Fruit fly (Drosophila melanogaster) whole organism, embryonic: ENCODE results near the gene Nrd1.

Experiments
- Bdp1 ChIP-seq: fragments of 200-800 bp; sonication (Bioruptor generic); optimal IDR thresholded peaks from 3 replicates; lab custom pipeline; 2016; ENCODE audit warnings: missing biosample characterization, missing genetic modification characterization
- CG10147 ChIP-seq: fragments of 200-800 bp; sonication (Bioruptor generic); optimal IDR thresholded peaks from 2 replicates; lab custom pipeline; 2019; ENCODE audit warnings: missing biosample characterization, mild to moderate bottlenecking, missing genetic modification characterization, moderate library complexity
- CG10462 ChIP-seq: fragments of 200-800 bp; sonication (Bioruptor generic); optimal IDR thresholded peaks from 2 replicates; lab custom pipeline; 2016; ENCODE audit warnings: missing biosample characterization, missing genetic modification characterization
- CG14710 ChIP-seq: fragments of 200-800 bp; sonication (Bioruptor generic); optimal IDR thresholded peaks from 3 replicates; lab custom pipeline; 2019; ENCODE audit warnings: missing biosample characterization, mild to moderate bottlenecking, missing genetic modification characterization, moderate library complexity
- CG14860 ChIP-seq: fragments of 200-800 bp; sonication (Bioruptor generic); IDR thresholded peaks from 3 replicates; pipeline ENCODE4 v1.3.6; 2022; ENCODE audit warnings: missing biosample characterization, missing genetic modification characterization; ENCODE audit not compliant: partially characterized antibody
- CG15514 ChIP-seq: fragments of 200-800 bp; sonication (Bioruptor generic); optimal IDR thresholded peaks from 3 replicates; lab custom pipeline; 2017; ENCODE audit warnings: missing biosample characterization, missing genetic modification characterization, mild to moderate bottlenecking, moderate library complexity, missing genetic modification reagents
- CG1603 ChIP-seq: fragments of 200-800 bp; sonication (Bioruptor generic); optimal IDR thresholded peaks from 2 replicates; lab custom pipeline; 2019; ENCODE audit warnings: missing biosample characterization, mild to moderate bottlenecking, missing genetic modification characterization, moderate library complexity
- CG16813 ChIP-seq: fragments of 200-800 bp; sonication (Bioruptor generic); IDR thresholded peaks from 3 replicates; pipeline ENCODE4 v1.3.6; 2022; ENCODE audit warnings: missing biosample characterization, missing genetic modification characterization; ENCODE audit not compliant: partially characterized antibody
- CG17568 ChIP-seq: fragments of 200-800 bp; sonication (Bioruptor generic); optimal IDR thresholded peaks from 2 replicates; lab custom pipeline; 2018; ENCODE audit warnings: missing biosample characterization, mild to moderate bottlenecking, missing genetic modification characterization, moderate library complexity
- CG17802 ChIP-seq: fragments of 200-800 bp; sonication (Bioruptor generic); optimal IDR thresholded peaks from 2 replicates; lab custom pipeline; 2018; ENCODE audit warnings: missing biosample characterization, mild to moderate bottlenecking, missing genetic modification characterization, moderate library complexity
- CG2712 ChIP-seq: fragments of 200-800 bp; optimal IDR thresholded peaks from 3 replicates; lab custom pipeline; 2019; ENCODE audit warnings: missing biosample characterization, mild to moderate bottlenecking, missing genetic modification characterization, moderate library complexity
- CG33557 ChIP-seq: fragments of 200-800 bp; sonication (Bioruptor generic); optimal IDR thresholded peaks from 2 replicates; lab custom pipeline; 2019; ENCODE audit warnings: missing biosample characterization, mild to moderate bottlenecking, missing genetic modification characterization, moderate library complexity
- CG4360 ChIP-seq: fragments of 200-800 bp; sonication (Bioruptor generic); IDR thresholded peaks from 2 replicates; pipeline ENCODE4 v1.3.6; 2022; ENCODE audit warnings: missing biosample characterization, missing genetic modification characterization
- CG4404 ChIP-seq: fragments of 200-800 bp; sonication (Bioruptor generic); IDR thresholded peaks from 2 replicates; pipeline ENCODE4 v1.3.6; 2022; ENCODE audit warnings: missing biosample characterization, missing genetic modification characterization
- CG4424 ChIP-seq: fragments of 200-800 bp; sonication (Bioruptor generic); optimal IDR thresholded peaks from 3 replicates; lab custom pipeline; 2016; ENCODE audit warnings: missing biosample characterization, missing genetic modification characterization
- CG6765 ChIP-seq: fragments of 200-800 bp; sonication (Bioruptor generic); optimal IDR thresholded peaks from 3 replicates; lab custom pipeline; 2017; ENCODE audit warnings: missing biosample characterization, mild to moderate bottlenecking, missing genetic modification characterization
- CG7357 ChIP-seq: fragments of 200-800 bp; sonication (Bioruptor generic); IDR thresholded peaks from 3 replicates; pipeline ENCODE4 v1.3.6; 2022; ENCODE audit warnings: missing biosample characterization, missing genetic modification characterization
- CG7987 ChIP-seq: fragments of 200-800 bp; sonication (Bioruptor generic); optimal IDR thresholded peaks from 2 replicates; lab custom pipeline; 2018; ENCODE audit warnings: missing biosample characterization, mild to moderate bottlenecking, missing genetic modification characterization, moderate library complexity
- CHES-1-like ChIP-seq: fragments of 200-800 bp; sonication (Bioruptor generic); optimal IDR thresholded peaks from 2 replicates; lab custom pipeline; 2016; ENCODE audit warnings: missing biosample characterization, missing genetic modification characterization
- Doc2 ChIP-seq: fragments of 200-800 bp; sonication (Bioruptor generic); IDR thresholded peaks from 2 replicates; pipeline ENCODE4 v1.3.6; 2022; ENCODE audit warnings: missing biosample characterization, missing genetic modification characterization
- Hey ChIP-seq: fragments of 200-800 bp; sonication (Bioruptor generic); optimal IDR thresholded peaks from 3 replicates; lab custom pipeline; 2018; ENCODE audit warnings: missing biosample characterization, mild to moderate bottlenecking, missing genetic modification characterization
- HmgD ChIP-seq: fragments of 200-800 bp; sonication (Bioruptor generic); optimal IDR thresholded peaks from 3 replicates; lab custom pipeline; 2016; ENCODE audit warnings: missing biosample characterization, missing genetic modification characterization
- Hr51 ChIP-seq, 2 experiments: fragments of 200-800 bp; sonication (Bioruptor generic); optimal IDR thresholded peaks; 2 replicates in 1 of 2; 3 replicates in 1 of 2; lab custom pipeline; 2016 to 2018; ENCODE audit warnings: missing biosample characterization in 2 of 2, missing genetic modification characterization in 2 of 2, mild to moderate bottlenecking in 1 of 2, moderate library complexity in 1 of 2
- Hr78 ChIP-seq, 2 experiments: fragments of 200-800 bp in 1 of 2; fragments of >200 bp in 1 of 2; sonication (Bioruptor generic) in 1 of 2; optimal IDR thresholded peaks; 2 replicates each; lab custom pipeline; 2017 to 2019; ENCODE audit warnings: missing biosample characterization in 2 of 2, missing genetic modification characterization in 2 of 2, mild to moderate bottlenecking in 1 of 2, moderate library complexity in 1 of 2
- Lhr ChIP-seq: fragments of 200-800 bp; sonication (Bioruptor generic); optimal IDR thresholded peaks from 3 replicates; lab custom pipeline; 2017; ENCODE audit warnings: mild to moderate bottlenecking, missing biosample characterization, missing genetic modification reagents, missing genetic modification characterization
- Med ChIP-seq: fragments of 200-800 bp; sonication (Bioruptor generic); peaks from one replicate; lab custom pipeline; 2016; ENCODE audit warnings: missing biosample characterization, missing genetic modification characterization, mild to moderate bottlenecking, inconsistent platforms, moderate library complexity
- Oli ChIP-seq: fragments of 200-800 bp; sonication (Bioruptor generic); optimal IDR thresholded peaks from 2 replicates; lab custom pipeline; 2018; ENCODE audit warnings: missing biosample characterization, mild to moderate bottlenecking, missing genetic modification characterization, moderate library complexity
- PHDP ChIP-seq: fragments of 200-800 bp; sonication (Bioruptor generic); optimal IDR thresholded peaks from 3 replicates; lab custom pipeline; 2018; ENCODE audit warnings: missing biosample characterization, mild to moderate bottlenecking, missing genetic modification characterization, moderate library complexity
- TFAM ChIP-seq: fragments of 200-800 bp; sonication (Bioruptor generic); optimal IDR thresholded peaks from 2 replicates; lab custom pipeline; 2017; ENCODE audit warnings: missing biosample characterization, missing genetic modification characterization, inconsistent platforms
- ac ChIP-seq: fragments of 200-800 bp; sonication (Bioruptor generic); optimal IDR thresholded peaks from 3 replicates; lab custom pipeline; 2017; ENCODE audit warnings: missing biosample characterization, mild to moderate bottlenecking, missing genetic modification characterization
- al ChIP-seq: fragments of 200-800 bp; sonication (Bioruptor generic); IDR thresholded peaks from 2 replicates; pipeline ENCODE4 v1.3.6; 2022; ENCODE audit warnings: missing biosample characterization, missing genetic modification characterization
- bab2 ChIP-seq: fragments of 200-800 bp; sonication (Bioruptor generic); optimal IDR thresholded peaks from 2 replicates; lab custom pipeline; 2016; ENCODE audit warnings: missing biosample characterization, missing genetic modification characterization
- bsh ChIP-seq, 2 experiments: fragments of 200-800 bp; sonication (Bioruptor generic); optimal IDR thresholded peaks; 2 replicates each; lab custom pipeline; 2017 to 2018; ENCODE audit warnings: mild to moderate bottlenecking in 2 of 2, missing biosample characterization in 2 of 2, missing genetic modification characterization in 2 of 2, moderate library complexity in 1 of 2
- cas ChIP-seq: fragments of 200-800 bp; sonication (Bioruptor generic); IDR thresholded peaks from 2 replicates; pipeline ENCODE4 v1.3.6; 2022; ENCODE audit warnings: missing biosample characterization, missing genetic modification characterization
- croc ChIP-seq: fragments of 200-800 bp; sonication (Bioruptor generic); conservative IDR thresholded peaks from 3 replicates; pipeline ENCODE4 v1.3.6; 2022; ENCODE audit warnings: missing biosample characterization, missing genetic modification characterization
- fd102C ChIP-seq: fragments of 200-800 bp; sonication (Bioruptor generic); optimal IDR thresholded peaks from 2 replicates; lab custom pipeline; 2018; ENCODE audit warnings: missing biosample characterization, mild to moderate bottlenecking, missing genetic modification characterization, moderate library complexity
- fd64A ChIP-seq: fragments of 200-800 bp; sonication (Bioruptor generic); optimal IDR thresholded peaks from 3 replicates; lab custom pipeline; 2018; ENCODE audit warnings: missing biosample characterization, mild to moderate bottlenecking, missing genetic modification characterization
- ftz-f1 ChIP-seq: fragments of 200-800 bp; sonication (Bioruptor generic); optimal IDR thresholded peaks from 2 replicates; lab custom pipeline; 2016; ENCODE audit warnings: missing biosample characterization, missing genetic modification characterization
- hb ChIP-seq: fragments of 200-800 bp; sonication (Bioruptor generic); IDR thresholded peaks from 3 replicates; pipeline ENCODE4 v1.3.6; 2022; ENCODE audit warnings: missing biosample characterization, missing genetic modification characterization; ENCODE audit not compliant: partially characterized antibody
- hbn ChIP-seq: fragments of 200-800 bp; sonication (Bioruptor generic); IDR thresholded peaks from 2 replicates; pipeline ENCODE4 v1.3.6; 2022; ENCODE audit warnings: missing biosample characterization, missing genetic modification characterization; ENCODE audit not compliant: partially characterized antibody
- insv ChIP-seq, 2 experiments: fragments of 200-800 bp; sonication (Bioruptor generic); optimal IDR thresholded peaks; 3 replicates each; lab custom pipeline; 2016 to 2018; ENCODE audit warnings: missing biosample characterization in 2 of 2, missing genetic modification characterization in 2 of 2
- jumu ChIP-seq: fragments of 200-800 bp; sonication (Bioruptor generic); optimal IDR thresholded peaks from 3 replicates; lab custom pipeline; 2016; ENCODE audit warnings: missing biosample characterization, missing genetic modification characterization
- kah ChIP-seq: fragments of 200-800 bp; sonication (Bioruptor generic); optimal IDR thresholded peaks from 2 replicates; lab custom pipeline; 2018; ENCODE audit warnings: missing biosample characterization, mild to moderate bottlenecking, missing genetic modification characterization
- knrl ChIP-seq: fragments of 200-800 bp; sonication (Bioruptor generic); IDR thresholded peaks from 3 replicates; pipeline ENCODE4 v1.3.6; 2022; ENCODE audit warnings: missing biosample characterization, missing genetic modification characterization; ENCODE audit not compliant: partially characterized antibody
- sd ChIP-seq: fragments of 200-800 bp; sonication (Bioruptor generic); optimal IDR thresholded peaks from 3 replicates; lab custom pipeline; 2018; ENCODE audit warnings: missing biosample characterization, mild to moderate bottlenecking, missing genetic modification characterization, moderate library complexity
- trem ChIP-seq: fragments of 200-800 bp; optimal IDR thresholded peaks from 3 replicates; lab custom pipeline; 2019; ENCODE audit warnings: missing biosample characterization, mild to moderate bottlenecking, missing genetic modification characterization, moderate library complexity
- tx ChIP-seq: fragments of 200-800 bp; sonication (Bioruptor generic); optimal IDR thresholded peaks from 2 replicates; lab custom pipeline; 2016; ENCODE audit warnings: missing biosample characterization, missing genetic modification characterization
- unpg ChIP-seq: fragments of 200-800 bp; sonication (Bioruptor generic); optimal IDR thresholded peaks from 3 replicates; lab custom pipeline; 2018; ENCODE audit warnings: missing biosample characterization, mild to moderate bottlenecking, missing genetic modification characterization, moderate library complexity
- vfl ChIP-seq: fragments of 200-800 bp; sonication (Bioruptor generic); optimal IDR thresholded peaks from 2 replicates; lab custom pipeline; 2016; ENCODE audit warnings: missing biosample characterization, missing genetic modification characterization

The Nrd1 gene

DNA sequence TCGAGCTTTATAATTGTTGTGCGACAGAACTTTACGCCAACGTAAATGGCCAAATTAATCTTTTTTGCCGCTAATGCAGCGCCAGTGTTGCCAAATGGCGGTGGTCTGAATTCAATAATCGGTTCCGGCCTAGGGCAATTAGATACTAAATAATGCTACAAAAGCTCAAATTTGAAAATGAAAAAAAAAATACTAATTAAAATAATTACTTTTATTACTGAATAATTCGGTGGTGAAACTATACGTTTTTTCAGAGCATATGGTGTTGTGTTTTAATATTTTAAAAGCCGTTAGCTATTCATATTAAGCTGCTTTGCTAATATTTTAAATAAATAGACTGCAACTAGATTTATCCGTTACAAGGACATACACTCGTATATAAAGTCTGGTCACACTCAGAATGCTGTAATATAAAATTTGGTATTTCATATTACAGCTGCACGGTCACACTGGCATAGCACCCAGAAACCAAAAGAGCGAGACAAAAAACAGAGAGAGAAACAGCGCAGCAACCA, 52.2 kb downstream of the Nrd1 start, which contains the start of the genes CG1578 and rudhira (continued):
- no peak for TF ChIP-seq TFAM (GFP tag; lab: Kevin White, UChicago)
- no peak for TF ChIP-seq CG10147 (GFP tag; lab: Kevin White, UChicago)
- no peak for TF ChIP-seq CG10462 (GFP tag; lab: Kevin White, UChicago)
- TF ChIP-seq CG14710 (tag; lab: Kevin White, UChicago): peak; percentile 80
- peak; percentile 80 for TF ChIP-seq Med (GFP tag; lab: Kevin White, UChicago)
- TF ChIP-seq CG4404: no peak
- peak; percentile 71 for TF ChIP-seq ftz-f1 (GFP tag; lab: Kevin White, UChicago)
- TF ChIP-seq jumu: no peak
- TF ChIP-seq trem (tag; lab: Kevin White, UChicago): peak; percentile 24
- TF ChIP-seq Hey (tag; lab: Kevin White, UChicago): no peak
- TF ChIP-seq CHES-1-like (GFP tag; lab: Kevin White, UChicago): no peak
- TF ChIP-seq Oli (tag; lab: Kevin White, UChicago): no peak
- no peak for TF ChIP-seq HmgD (GFP tag; lab: Kevin White, UChicago)
- no peak for TF ChIP-seq bsh (GFP tag; optimal IDR thresholded peaks at IDR 0.05; lab: Kevin White, UChicago)
- no peak for TF ChIP-seq PHDP (tag; lab: Kevin White, UChicago)
- no peak for TF ChIP-seq CG14860
- TF ChIP-seq hb (GFP tag; lab: Robert Waterston, UW): no peak
- no peak for TF ChIP-seq CG4424 (GFP tag; lab: Kevin White, UChicago)
- no peak for TF ChIP-seq hbn (GFP tag; lab: Robert Waterston, UW)
- TF ChIP-seq CG17568 (GFP tag; lab: Kevin White, UChicago): no peak
- TF ChIP-seq tx: no peak
- no peak for TF ChIP-seq Doc2 (GFP tag; lab: Robert Waterston, UW)
- no peak for TF ChIP-seq kah (GFP tag; lab: Kevin White, UChicago)
- TF ChIP-seq CG2712 (tag; lab: Kevin White, UChicago): no peak
- peak; percentile 73 for TF ChIP-seq CG15514 (GFP tag; lab: Kevin White, UChicago)
- TF ChIP-seq ac (GFP tag; lab: Kevin White, UChicago): no peak
- TF ChIP-seq insv (GFP tag; optimal IDR thresholded peaks at IDR 0.05; lab: Kevin White, UChicago): peak in 1 of 2 experiments; percentile 12
- no peak for TF ChIP-seq CG17802 (tag; lab: Kevin White, UChicago)
- TF ChIP-seq CG7987: no peak
- TF ChIP-seq Hr78 (GFP tag; optimal IDR thresholded peaks at IDR 0.05; lab: Kevin White, UChicago): no peak
- TF ChIP-seq unpg (GFP tag; lab: Kevin White, UChicago): no peak
- no peak for TF ChIP-seq cas (GFP tag; lab: Robert Waterston, UW)
- TF ChIP-seq knrl: no peak
- no peak for TF ChIP-seq CG33557
- no peak for TF ChIP-seq vfl (GFP tag; lab: Kevin White, UChicago)
- TF ChIP-seq CG1603 (tag; lab: Kevin White, UChicago): no peak
- TF ChIP-seq fd102C (GFP tag; lab: Kevin White, UChicago): no peak
- no peak for TF ChIP-seq CG4360 (GFP tag; lab: Robert Waterston, UW)
- TF ChIP-seq Hr51 (GFP tag; optimal IDR thresholded peaks at IDR 0.05; lab: Kevin White, UChicago): no peak
- TF ChIP-seq al (GFP tag; lab: Robert Waterston, UW): no peak
- no peak for TF ChIP-seq Bdp1 (GFP tag; lab: Kevin White, UChicago)
- TF ChIP-seq CG7357 (GFP tag; lab: Robert Waterston, UW): no peak
- TF ChIP-seq croc (GFP tag; lab: Robert Waterston, UW): no peak
- TF ChIP-seq fd64A (GFP tag; lab: Kevin White, UChicago): no peak
- no peak for TF ChIP-seq CG6765 (GFP tag; lab: Kevin White, UChicago)
- peak; percentile 83 for TF ChIP-seq Lhr (GFP tag; lab: Kevin White, UChicago)
- TF ChIP-seq CG16813 (GFP tag; lab: Robert Waterston, UW): 0 out of 3 replicates have a peak, but pooled peaks have one; percentile 9
- no peak for TF ChIP-seq bab2 (GFP tag; lab: Kevin White, UChicago)
- no peak for TF ChIP-seq sd
